Fruit fly (Drosophila melanogaster) whole organism, embryonic: ENCODE measurements around the gene wfs1.

Source experiments
- Aef1 ChIP-seq: fragments of 200-800 bp; sonication (Bioruptor generic); IDR thresholded peaks from 3 replicates; pipeline ENCODE4 v1.3.6; 2022; ENCODE audit warnings: missing biosample characterization, missing genetic modification characterization
- Antp ChIP-seq: fragments of 200-800 bp; sonication (Bioruptor generic); optimal IDR thresholded peaks from 3 replicates; lab custom pipeline; 2016; ENCODE audit warnings: missing biosample characterization, missing genetic modification characterization
- CG11085 ChIP-seq: fragments of 200-800 bp; sonication (Bioruptor generic); IDR thresholded peaks from 2 replicates; pipeline ENCODE4 v1.3.6; 2022; ENCODE audit warnings: missing biosample characterization, missing genetic modification characterization
- CG11560 ChIP-seq: fragments of 200-800 bp; sonication (Bioruptor generic); IDR thresholded peaks from 3 replicates; pipeline ENCODE4 v1.3.6; 2022; ENCODE audit warnings: missing biosample characterization, missing genetic modification characterization
- CG11695 ChIP-seq: fragments of 200-800 bp; sonication (Bioruptor generic); IDR thresholded peaks from 3 replicates; pipeline ENCODE4 v1.3.6; 2022; ENCODE audit warnings: missing biosample characterization, missing genetic modification characterization
- CG12391 ChIP-seq: fragments of 200-800 bp; sonication (Bioruptor generic); optimal IDR thresholded peaks from 3 replicates; lab custom pipeline; 2018; ENCODE audit warnings: missing biosample characterization, mild to moderate bottlenecking, missing genetic modification characterization, moderate library complexity
- CG13894 ChIP-seq: fragments of 200-800 bp; sonication (Bioruptor generic); optimal IDR thresholded peaks from 3 replicates; lab custom pipeline; 2018; ENCODE audit warnings: missing biosample characterization, mild to moderate bottlenecking, missing genetic modification characterization, moderate library complexity
- CG14014 ChIP-seq: fragments of 200-800 bp; sonication (Bioruptor generic); IDR thresholded peaks from 2 replicates; pipeline ENCODE4 v1.3.6; 2022; ENCODE audit warnings: missing biosample characterization, missing genetic modification characterization
- CG17385 ChIP-seq: fragments of 200-800 bp; sonication (Bioruptor generic); optimal IDR thresholded peaks from 3 replicates; lab custom pipeline; 2018; ENCODE audit warnings: missing biosample characterization, mild to moderate bottlenecking, missing genetic modification characterization
- CG17568 ChIP-seq: fragments of 200-800 bp; sonication (Bioruptor generic); optimal IDR thresholded peaks from 2 replicates; lab custom pipeline; 2018; ENCODE audit warnings: missing biosample characterization, mild to moderate bottlenecking, missing genetic modification characterization, moderate library complexity
- CG18262 ChIP-seq: fragments of 200-800 bp; optimal IDR thresholded peaks from 3 replicates; lab custom pipeline; 2019; ENCODE audit warnings: missing biosample characterization, mild to moderate bottlenecking, missing genetic modification characterization, moderate library complexity
- CG2678 ChIP-seq: fragments of 200-800 bp; sonication (Bioruptor generic); optimal IDR thresholded peaks from 3 replicates; lab custom pipeline; 2019; ENCODE audit warnings: missing biosample characterization, mild to moderate bottlenecking, missing genetic modification characterization, moderate library complexity
- CG30403 ChIP-seq: fragments of 200-800 bp; sonication (Bioruptor generic); optimal IDR thresholded peaks from 3 replicates; lab custom pipeline; 2016; ENCODE audit warnings: missing biosample characterization, missing genetic modification characterization
- CG31441 ChIP-seq: fragments of 200-800 bp; sonication (Bioruptor generic); IDR thresholded peaks from 2 replicates; pipeline ENCODE4 v1.3.6; 2022; ENCODE audit warnings: missing biosample characterization, missing genetic modification characterization
- CG34422 ChIP-seq: fragments of 200-800 bp; sonication (Bioruptor generic); IDR thresholded peaks from 3 replicates; pipeline ENCODE4 v1.3.6; 2022; ENCODE audit warnings: missing biosample characterization, missing genetic modification characterization
- CG3838 ChIP-seq: fragments of 200-800 bp; sonication (Bioruptor generic); optimal IDR thresholded peaks from 3 replicates; lab custom pipeline; 2016; ENCODE audit warnings: missing biosample characterization, missing genetic modification characterization
- CG4328 ChIP-seq: fragments of 200-800 bp; sonication (Bioruptor generic); optimal IDR thresholded peaks from 3 replicates; lab custom pipeline; 2017; ENCODE audit warnings: missing biosample characterization, missing genetic modification reagents, missing genetic modification characterization
- CG4730 ChIP-seq: fragments of 200-800 bp; sonication (Bioruptor generic); IDR thresholded peaks from 2 replicates; pipeline ENCODE4 v1.3.6; 2022; ENCODE audit warnings: missing biosample characterization, missing genetic modification characterization
- CG5953 ChIP-seq: fragments of 200-800 bp; sonication (Bioruptor generic); IDR thresholded peaks from 2 replicates; pipeline ENCODE4 v1.3.6; 2022; ENCODE audit warnings: missing biosample characterization, missing genetic modification characterization
- CG6654 ChIP-seq: fragments of 200-800 bp; sonication (Bioruptor generic); optimal IDR thresholded peaks from 2 replicates; lab custom pipeline; 2017; ENCODE audit warnings: missing biosample characterization, mild to moderate bottlenecking, missing genetic modification characterization
- CG7745 ChIP-seq: fragments of 200-800 bp; sonication (Bioruptor generic); optimal IDR thresholded peaks from 2 replicates; lab custom pipeline; 2018; ENCODE audit warnings: missing biosample characterization, mild to moderate bottlenecking, missing genetic modification characterization, moderate library complexity
- CG7963 ChIP-seq: fragments of 200-800 bp; sonication (Bioruptor generic); IDR thresholded peaks from 3 replicates; pipeline ENCODE4 v1.3.6; 2022; ENCODE audit warnings: missing biosample characterization, missing genetic modification characterization; ENCODE audit not compliant: partially characterized antibody
- CG8089 ChIP-seq: fragments of 200-800 bp; sonication (Bioruptor generic); optimal IDR thresholded peaks from 3 replicates; lab custom pipeline; 2016; ENCODE audit warnings: missing biosample characterization, missing genetic modification characterization
- Drgx ChIP-seq: fragments of 200-800 bp; sonication (Bioruptor generic); IDR thresholded peaks from 2 replicates; pipeline ENCODE4 v1.3.6; 2022; ENCODE audit warnings: missing biosample characterization, missing genetic modification characterization
- Hmr ChIP-seq: fragments of 200-800 bp; sonication (Bioruptor generic); optimal IDR thresholded peaks from 3 replicates; lab custom pipeline; 2017; ENCODE audit warnings: mild to moderate bottlenecking, missing biosample characterization, missing genetic modification reagents, missing genetic modification characterization
- Jarid2 ChIP-seq: fragments of 200-800 bp; sonication (Bioruptor generic); optimal IDR thresholded peaks from 3 replicates; lab custom pipeline; 2017; ENCODE audit warnings: mild to moderate bottlenecking, missing biosample characterization, missing genetic modification reagents, missing genetic modification characterization
- Mes4 ChIP-seq: fragments of 200-800 bp; sonication (Bioruptor generic); optimal IDR thresholded peaks from 2 replicates; lab custom pipeline; 2016; ENCODE audit warnings: missing biosample characterization, missing genetic modification characterization
- NfI ChIP-seq: fragments of 200-800 bp; sonication (Bioruptor generic); optimal IDR thresholded peaks from 3 replicates; lab custom pipeline; 2018; ENCODE audit warnings: missing biosample characterization, mild to moderate bottlenecking, missing genetic modification characterization, moderate library complexity
- Oli ChIP-seq: fragments of 200-800 bp; sonication (Bioruptor generic); optimal IDR thresholded peaks from 2 replicates; lab custom pipeline; 2018; ENCODE audit warnings: missing biosample characterization, mild to moderate bottlenecking, missing genetic modification characterization, moderate library complexity
- PHDP ChIP-seq: fragments of 200-800 bp; sonication (Bioruptor generic); optimal IDR thresholded peaks from 3 replicates; lab custom pipeline; 2018; ENCODE audit warnings: missing biosample characterization, mild to moderate bottlenecking, missing genetic modification characterization, moderate library complexity
- Side ChIP-seq: fragments of 200-800 bp; sonication (Bioruptor generic); optimal IDR thresholded peaks from 2 replicates; lab custom pipeline; 2016; ENCODE audit warnings: missing biosample characterization, missing genetic modification characterization
- bsh ChIP-seq, 2 experiments: fragments of 200-800 bp; sonication (Bioruptor generic); optimal IDR thresholded peaks; 2 replicates each; lab custom pipeline; 2017 to 2018; ENCODE audit warnings: mild to moderate bottlenecking in 2 of 2, missing biosample characterization in 2 of 2, missing genetic modification characterization in 2 of 2, moderate library complexity in 1 of 2
- gcm ChIP-seq: fragments of 200-800 bp; sonication (Bioruptor generic); optimal IDR thresholded peaks from 2 replicates; lab custom pipeline; 2019; ENCODE audit warnings: missing biosample characterization, mild to moderate bottlenecking, missing genetic modification characterization, moderate library complexity
- gem ChIP-seq: fragments of 200-800 bp; sonication (Bioruptor generic); optimal IDR thresholded peaks from 2 replicates; lab custom pipeline; 2019; ENCODE audit warnings: missing biosample characterization, mild to moderate bottlenecking, missing genetic modification characterization, moderate library complexity
- ham ChIP-seq: fragments of 200-800 bp; sonication (Bioruptor generic); IDR thresholded peaks from 2 replicates; pipeline ENCODE4 v1.3.6; 2022; ENCODE audit warnings: missing biosample characterization, missing genetic modification characterization
- her ChIP-seq: fragments of 200-800 bp; sonication (Bioruptor generic); optimal IDR thresholded peaks from 2 replicates; lab custom pipeline; 2016; ENCODE audit warnings: missing biosample characterization, missing genetic modification characterization
- jing ChIP-seq: fragments of 200-800 bp; sonication (Bioruptor generic); optimal IDR thresholded peaks from 2 replicates; lab custom pipeline; 2018; ENCODE audit warnings: missing biosample characterization, mild to moderate bottlenecking, missing genetic modification characterization
- jumu ChIP-seq: fragments of 200-800 bp; sonication (Bioruptor generic); optimal IDR thresholded peaks from 3 replicates; lab custom pipeline; 2016; ENCODE audit warnings: missing biosample characterization, missing genetic modification characterization
- klu ChIP-seq: fragments of 200-800 bp; sonication (Bioruptor generic); IDR thresholded peaks from 2 replicates; pipeline ENCODE4 v1.3.6; 2022; ENCODE audit warnings: missing biosample characterization, missing genetic modification characterization
- knrl ChIP-seq: fragments of 200-800 bp; sonication (Bioruptor generic); IDR thresholded peaks from 3 replicates; pipeline ENCODE4 v1.3.6; 2022; ENCODE audit warnings: missing biosample characterization, missing genetic modification characterization; ENCODE audit not compliant: partially characterized antibody
- nmo ChIP-seq: fragments of 200-800 bp; sonication (Bioruptor generic); optimal IDR thresholded peaks from 2 replicates; lab custom pipeline; 2018; ENCODE audit warnings: missing biosample characterization, mild to moderate bottlenecking, missing genetic modification characterization, moderate library complexity
- otp ChIP-seq: fragments of 200-800 bp; sonication (Bioruptor generic); IDR thresholded peaks from 3 replicates; pipeline ENCODE4, ENCODE4 v1.3.6; 2022; ENCODE audit warnings: missing biosample characterization, missing genetic modification characterization
- phol ChIP-seq: fragments of 200-800 bp; sonication (Bioruptor generic); optimal IDR thresholded peaks from 3 replicates; lab custom pipeline; 2018; ENCODE audit warnings: missing biosample characterization, mild to moderate bottlenecking, missing genetic modification characterization, moderate library complexity
- ro ChIP-seq: fragments of 200-800 bp; sonication (Bioruptor generic); IDR thresholded peaks from 2 replicates; pipeline ENCODE4 v1.3.6; 2022; ENCODE audit warnings: missing biosample characterization, missing genetic modification characterization
- row ChIP-seq: fragments of 200-800 bp; sonication (Bioruptor generic); IDR thresholded peaks from 3 replicates; pipeline ENCODE4 v1.3.6; 2022; ENCODE audit warnings: missing biosample characterization, missing genetic modification characterization
- sim ChIP-seq: fragments of 200-800 bp; sonication (Bioruptor generic); IDR thresholded peaks from 2 replicates; pipeline ENCODE4 v1.3.6; 2022; ENCODE audit warnings: missing biosample characterization, missing genetic modification characterization
- ssp ChIP-seq: fragments of 200-800 bp; sonication (Bioruptor generic); IDR thresholded peaks from 2 replicates; pipeline ENCODE4 v1.3.6; 2022; ENCODE audit warnings: missing biosample characterization, missing genetic modification characterization
- tx ChIP-seq: fragments of 200-800 bp; sonication (Bioruptor generic); optimal IDR thresholded peaks from 2 replicates; lab custom pipeline; 2016; ENCODE audit warnings: missing biosample characterization, missing genetic modification characterization
- usp ChIP-seq: fragments of >200 bp; optimal IDR thresholded peaks from 2 replicates; lab custom pipeline; 2017; ENCODE audit warnings: missing biosample characterization, missing genetic modification characterization
- vvl ChIP-seq: fragments of 200-800 bp; sonication (Bioruptor generic); IDR thresholded peaks from 2 replicates; pipeline ENCODE4 v1.3.6; 2022; ENCODE audit warnings: missing biosample characterization, missing genetic modification characterization
- wor ChIP-seq: fragments of 200-800 bp; sonication (Bioruptor generic); IDR thresholded peaks from 2 replicates; pipeline ENCODE4 v1.3.6; 2022; ENCODE audit warnings: missing biosample characterization, missing genetic modification characterization

The wfs1 gene

dm6 chr3R:22664274-22664673, 25.9 kb downstream of the wfs1 start (continued):
- peak; percentile 17 for TF ChIP-seq jumu (GFP tag; lab: Kevin White, UChicago)
- peak; percentile 79 for TF ChIP-seq Drgx (GFP tag; lab: Robert Waterston, UW)
- TF ChIP-seq her (GFP tag; lab: Kevin White, UChicago) = peak; percentile 41
- TF ChIP-seq tx (GFP tag; lab: Kevin White, UChicago) = peak; percentile 19
- peak; percentile 65; the same call in 2 of the 3 replicates for TF ChIP-seq otp (GFP tag; lab: Robert Waterston, UW)
- peak; percentile 56 for TF ChIP-seq Antp
- TF ChIP-seq CG17568 (GFP tag; lab: Kevin White, UChicago) = no peak
- peak; percentile 55 for TF ChIP-seq CG30403 (GFP tag; lab: Kevin White, UChicago)
- peak; percentile 52 for TF ChIP-seq vvl (GFP tag; lab: Robert Waterston, UW)
- peak; percentile 69 for TF ChIP-seq row (GFP tag; lab: Robert Waterston, UW)
- TF ChIP-seq gcm (GFP tag; lab: Kevin White, UChicago) = no peak
- TF ChIP-seq CG5953 = 0 out of 2 replicates have a peak, but pooled peaks have one; percentile 38
- peak; percentile 46 for TF ChIP-seq PHDP (tag; lab: Kevin White, UChicago)
- TF ChIP-seq CG14014 (GFP tag; lab: Robert Waterston, UW) = 0 out of 2 replicates have a peak, but pooled peaks have one; percentile 52
- no peak for TF ChIP-seq CG13894 (tag; lab: Kevin White, UChicago)
- TF ChIP-seq NfI (GFP tag; lab: Kevin White, UChicago) = peak; percentile 29
- no peak for TF ChIP-seq CG6654 (GFP tag; lab: Kevin White, UChicago)
- 0 out of 3 replicates have a peak, but pooled peaks have one; percentile 23 for TF ChIP-seq CG11695 (GFP tag; lab: Robert Waterston, UW)
- TF ChIP-seq CG8089 (GFP tag; lab: Kevin White, UChicago) = peak; percentile 22
- peak; percentile 48 for TF ChIP-seq phol (tag; lab: Kevin White, UChicago)
- TF ChIP-seq CG34422 (GFP tag; lab: Robert Waterston, UW) = peak; percentile 55; the same call in 1 of the 3 replicates
- TF ChIP-seq bsh (GFP tag; optimal IDR thresholded peaks at IDR 0.05; lab: Kevin White, UChicago) = peak; percentile 40 to 75
- no peak for TF ChIP-seq knrl (GFP tag; lab: Robert Waterston, UW)
- TF ChIP-seq CG12391 (tag; lab: Kevin White, UChicago) = peak; percentile 51
- TF ChIP-seq CG18262 = peak; percentile 6
- peak; percentile 53 for TF ChIP-seq ssp (GFP tag; lab: Robert Waterston, UW)
- no peak for TF ChIP-seq CG3838
- TF ChIP-seq Mes4 (GFP tag; lab: Kevin White, UChicago) = peak; percentile 16
- peak; percentile 59 for TF ChIP-seq nmo (GFP tag; lab: Kevin White, UChicago)

dm6 chr3R:22663115-22663514, 27.1 kb downstream of the wfs1 start:
- no peak for TF ChIP-seq klu (GFP tag; lab: Robert Waterston, UW)
- TF ChIP-seq sim (GFP tag; lab: Robert Waterston, UW) = peak; percentile 29; the same call in 1 of the 2 replicates
- no peak for TF ChIP-seq CG7963 (GFP tag; lab: Robert Waterston, UW)
- TF ChIP-seq ham = no peak
- no peak for TF ChIP-seq CG6654 (GFP tag; lab: Kevin White, UChicago)
- TF ChIP-seq ro (GFP tag; lab: Robert Waterston, UW) = no peak
- TF ChIP-seq wor (GFP tag; lab: Robert Waterston, UW) = peak; percentile 61
- peak; percentile 85 for TF ChIP-seq gem (tag; lab: Kevin White, UChicago)
- peak; percentile 73 for TF ChIP-seq Oli
- peak; percentile 82 for TF ChIP-seq CG2678 (tag; lab: Kevin White, UChicago)
- TF ChIP-seq CG17385 (GFP tag; lab: Kevin White, UChicago) = peak; percentile 62
- TF ChIP-seq CG11085 = no peak
- peak; percentile 69 for TF ChIP-seq Hmr (GFP tag; lab: Kevin White, UChicago)
- no peak for TF ChIP-seq CG7745
- no peak for TF ChIP-seq CG11560 (tag; lab: Robert Waterston, UW)
- no peak for TF ChIP-seq Jarid2
- peak; percentile 38 for TF ChIP-seq Side (GFP tag; lab: Kevin White, UChicago)
- no peak for TF ChIP-seq usp (GFP tag; lab: Kevin White, UChicago)
- no peak for TF ChIP-seq CG4730 (GFP tag; lab: Robert Waterston, UW)
- TF ChIP-seq Aef1 (GFP tag; lab: Robert Waterston, UW) = peak; percentile 41; the same call in 1 of the 3 replicates
- TF ChIP-seq jing (GFP tag; lab: Kevin White, UChicago) = peak; percentile 63
- no peak for TF ChIP-seq CG4328 (GFP tag; lab: Kevin White, UChicago)
- peak; percentile 59 for TF ChIP-seq CG31441 (GFP tag; lab: Robert Waterston, UW)
